Worm (Caenorhabditis elegans): Measurements from ENCODE around the gene nlp-78.

ce11 chrII:9086308-9086707, 49.7 kb upstream of the nlp-78 start, which contains the start of gene hlh-3:
- TF ChIP-seq nfya-2 (GFP tag; IDR thresholded peaks at IDR 0.05) (no peak), snpc-4 (GFP tag; optimal IDR thresholded peaks at IDR 0.05) (no peak), snpc-4 (tag; optimal IDR thresholded peaks at IDR 0.05) (no peak), repo-1 (tag; optimal IDR thresholded peaks at IDR 0.05) (no peak), F37B4.10 (GFP tag; IDR thresholded peaks at IDR 0.05) (no peak), akir-1 (GFP tag; optimal IDR thresholded peaks at IDR 0.05) (no peak), snpc-1.1 (tag; optimal IDR thresholded peaks at IDR 0.05; ENCODE audit: insufficient read depth) (no peak), mel-28 (tag; optimal IDR thresholded peaks at IDR 0.05; ENCODE audit: borderline replicate concordance) (no peak)
